Worm (Caenorhabditis elegans): Measurements from ENCODE around the gene fbxa-30.

- no peak for TF ChIP-seq sox-2 (GFP tag; IDR thresholded peaks at IDR 0.05)
- TF ChIP-seq unc-55 (GFP tag; optimal IDR thresholded peaks at IDR 0.05), result no peak
- no peak for TF ChIP-seq Y22D7AL.16 (tag; optimal IDR thresholded peaks at IDR 0.05)
- TF ChIP-seq rnt-1 (tag; optimal IDR thresholded peaks at IDR 0.05), result no peak
- TF ChIP-seq ama-1 (optimal IDR thresholded peaks at IDR 0.05), result no peak
Measured at ce11 chrIII:1284584-1285046, 9.2 kb upstream of the fbxa-30 start, which contains the start of gene fbxa-37.

Data from whole organism, late embryonic.